Fruit fly (Drosophila melanogaster) whole organism, adult: ENCODE results near the gene CG7739.
A peak's percentile ranks its signal among the peaks of the same experiment; 100 is the strongest.

Source experiments
- CG11617 ChIP-seq: fragments of 200-800 bp; sonication (Bioruptor generic); optimal IDR thresholded peaks from 2 replicates; lab custom pipeline; 2017; ENCODE audit warnings: mild to moderate bottlenecking, missing biosample characterization, missing genetic modification reagents, missing genetic modification characterization
- CG12768 ChIP-seq: fragments of 200-800 bp; sonication (Bioruptor generic); optimal IDR thresholded peaks from 2 replicates; lab custom pipeline; 2017; ENCODE audit warnings: missing biosample characterization, missing genetic modification characterization, mild to moderate bottlenecking, moderate library complexity, missing genetic modification reagents
- CG14711 ChIP-seq: fragments of 200-800 bp; sonication (Bioruptor generic); optimal IDR thresholded peaks from 2 replicates; lab custom pipeline; 2018; ENCODE audit warnings: missing biosample characterization, mild to moderate bottlenecking, missing genetic modification characterization, moderate library complexity
- CG1620 ChIP-seq: fragments of 200-800 bp; sonication (Bioruptor generic); optimal IDR thresholded peaks from 2 replicates; lab custom pipeline; 2016; ENCODE audit warnings: missing biosample characterization, missing genetic modification characterization
- CG33017 ChIP-seq: fragments of 200-800 bp; sonication (Bioruptor generic); optimal IDR thresholded peaks from 2 replicates; lab custom pipeline; 2018; ENCODE audit warnings: missing biosample characterization, mild to moderate bottlenecking, missing genetic modification characterization, moderate library complexity
- CG5204 ChIP-seq: fragments of 200-800 bp; sonication (Bioruptor generic); optimal IDR thresholded peaks from 2 replicates; lab custom pipeline; 2016; ENCODE audit warnings: missing biosample characterization, missing genetic modification characterization
- CG7045 ChIP-seq: fragments of 200-800 bp; sonication (Bioruptor generic); optimal IDR thresholded peaks from 2 replicates; lab custom pipeline; 2017; ENCODE audit warnings: missing biosample characterization, mild to moderate bottlenecking, missing genetic modification characterization
- CG7101 ChIP-seq: fragments of 200-800 bp; sonication (Bioruptor generic); optimal IDR thresholded peaks from 2 replicates; lab custom pipeline; 2018; ENCODE audit warnings: missing biosample characterization, mild to moderate bottlenecking, missing genetic modification characterization, moderate library complexity
- Clk ChIP-seq: fragments of 200-800 bp; sonication (Bioruptor generic); optimal IDR thresholded peaks from 2 replicates; lab custom pipeline; 2017; ENCODE audit warnings: missing biosample characterization, missing genetic modification characterization
- Crg-1 ChIP-seq: fragments of 200-800 bp; sonication (Bioruptor generic); optimal IDR thresholded peaks from 2 replicates; lab custom pipeline; 2016; ENCODE audit warnings: missing biosample characterization, missing genetic modification characterization
- Hr96 ChIP-seq: fragments of 200-800 bp; sonication (Bioruptor generic); optimal IDR thresholded peaks from 2 replicates; lab custom pipeline; 2016; ENCODE audit warnings: missing biosample characterization, missing genetic modification characterization
- Mnt ChIP-seq: fragments of 200-800 bp; sonication (Bioruptor generic); optimal IDR thresholded peaks from 2 replicates; lab custom pipeline; 2016; ENCODE audit warnings: missing biosample characterization, mild to moderate bottlenecking, missing genetic modification characterization
- bab1 ChIP-seq: fragments of 200-800 bp; sonication (Bioruptor generic); optimal IDR thresholded peaks from 3 replicates; lab custom pipeline; 2019; ENCODE audit warnings: missing biosample characterization, mild to moderate bottlenecking, missing genetic modification characterization, moderate library complexity
- cic ChIP-seq: fragments of 200-800 bp; sonication (Bioruptor generic); optimal IDR thresholded peaks from 2 replicates; lab custom pipeline; 2017; ENCODE audit warnings: missing biosample characterization, mild to moderate bottlenecking, missing genetic modification characterization, moderate library complexity
- cnc ChIP-seq, 2 experiments: fragments of >200 bp; optimal IDR thresholded peaks; 2 replicates each; lab custom pipeline; 2017
- kay ChIP-seq: fragments of 200-800 bp; sonication (Bioruptor generic); peaks from one replicate; lab custom pipeline; 2016; ENCODE audit warnings: missing biosample characterization, missing genetic modification characterization, borderline replicate concordance
- ovo ChIP-seq: fragments of 200-800 bp; sonication (Bioruptor generic); optimal IDR thresholded peaks from 2 replicates; lab custom pipeline; 2016; ENCODE audit warnings: missing biosample characterization, missing genetic modification characterization
- pad ChIP-seq: fragments of 200-800 bp; sonication (Bioruptor generic); optimal IDR thresholded peaks from 3 replicates; lab custom pipeline; 2017; ENCODE audit warnings: missing biosample characterization, missing genetic modification characterization, mild to moderate bottlenecking, moderate library complexity, missing genetic modification reagents
- tj ChIP-seq: fragments of 200-800 bp; sonication (Bioruptor generic); optimal IDR thresholded peaks from 3 replicates; lab custom pipeline; 2017; ENCODE audit warnings: missing biosample characterization, mild to moderate bottlenecking, missing genetic modification characterization, moderate library complexity
- toe ChIP-seq: fragments of 200-800 bp; sonication (Bioruptor generic); optimal IDR thresholded peaks from 2 replicates; lab custom pipeline; 2016; ENCODE audit warnings: missing biosample characterization, missing genetic modification characterization

The CG7739 gene

DNA sequence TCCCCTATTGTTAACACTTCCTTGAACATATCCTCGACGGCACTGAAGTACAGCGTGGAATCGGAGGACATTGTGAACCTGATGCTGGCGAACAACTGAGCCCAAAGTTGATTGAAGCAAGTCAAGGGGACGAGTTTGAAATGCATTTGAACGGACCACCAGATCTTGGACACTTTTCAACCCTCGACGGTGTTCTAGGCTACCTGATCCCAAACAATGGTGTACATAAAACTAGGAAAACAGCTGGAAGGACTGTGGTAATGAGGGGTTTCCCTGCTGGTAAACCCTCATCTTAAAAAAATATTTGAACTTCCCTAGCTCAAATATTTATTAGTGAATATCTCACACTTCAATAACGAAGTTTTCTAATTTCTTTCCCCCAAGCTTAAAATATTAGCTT lies 45.9 kb downstream of the CG7739 start, which contains the start of gene CG13454:
TSS of gene CG13454 (minus strand) at position 101 of the 400 bp plus-strand sequence.
- no peak for TF ChIP-seq bab1
- no peak for TF ChIP-seq CG5204
- TF ChIP-seq CG14711 (tag; lab: Kevin White, UChicago): no peak
- TF ChIP-seq kay (GFP tag; lab: Kevin White, UChicago): no peak
- no peak for TF ChIP-seq CG33017 (tag; lab: Kevin White, UChicago)

- TF ChIP-seq cnc (optimal IDR thresholded peaks at IDR 0.05; lab: Kevin White, UChicago): no peak
- no peak for TF ChIP-seq CG5204
- TF ChIP-seq Hr96 (GFP tag; lab: Kevin White, UChicago): no peak
- no peak for TF ChIP-seq CG12768 (GFP tag; lab: Kevin White, UChicago)
- TF ChIP-seq Mnt (GFP tag; lab: Kevin White, UChicago): no peak
- TF ChIP-seq kay (GFP tag; lab: Kevin White, UChicago): no peak
- no peak for TF ChIP-seq CG14711 (tag; lab: Kevin White, UChicago)
- TF ChIP-seq ovo: no peak
- TF ChIP-seq cic: no peak
- TF ChIP-seq CG7101 (tag; lab: Kevin White, UChicago): no peak
- no peak for TF ChIP-seq bab1
- no peak for TF ChIP-seq pad (GFP tag; lab: Kevin White, UChicago)
- TF ChIP-seq CG11617 (GFP tag; lab: Kevin White, UChicago): no peak
- no peak for TF ChIP-seq CG33017 (tag; lab: Kevin White, UChicago)
- TF ChIP-seq CG1620: no peak
- TF ChIP-seq toe (GFP tag; lab: Kevin White, UChicago): no peak
- no peak for TF ChIP-seq Clk (GFP tag; lab: Kevin White, UChicago)
- TF ChIP-seq Crg-1 (GFP tag; lab: Kevin White, UChicago): no peak
- TF ChIP-seq tj (GFP tag; lab: Kevin White, UChicago): no peak
These were observed 46.4 kb downstream of the CG7739 start for dm6 chr3L:15516440-15516839.

- TF ChIP-seq tj (GFP tag; lab: Kevin White, UChicago) (peak; percentile 26), CG7045 (no peak), Crg-1 (GFP tag; lab: Kevin White, UChicago) (no peak), kay (GFP tag; lab: Kevin White, UChicago) (peak; percentile 91), Mnt (GFP tag; lab: Kevin White, UChicago) (peak; percentile 82), Clk (GFP tag; lab: Kevin White, UChicago) (no peak), cic (peak; percentile 99), CG7101 (tag; lab: Kevin White, UChicago) (no peak), ovo (no peak), cnc (optimal IDR thresholded peaks at IDR 0.05; lab: Kevin White, UChicago) (peak in 1 of 2 experiments; percentile 59), pad (GFP tag; lab: Kevin White, UChicago) (no peak)
These were observed 47.9 kb downstream of the CG7739 start for dm6 chr3L:15514814-15515495.

- TF ChIP-seq Mnt (GFP tag; lab: Kevin White, UChicago) (peak; percentile 98), Clk (GFP tag; lab: Kevin White, UChicago) (no peak), tj (GFP tag; lab: Kevin White, UChicago) (peak; percentile 58)
These were observed 48.5 kb downstream of the CG7739 start for dm6 chr3L:15514405-15514804.

DNA sequence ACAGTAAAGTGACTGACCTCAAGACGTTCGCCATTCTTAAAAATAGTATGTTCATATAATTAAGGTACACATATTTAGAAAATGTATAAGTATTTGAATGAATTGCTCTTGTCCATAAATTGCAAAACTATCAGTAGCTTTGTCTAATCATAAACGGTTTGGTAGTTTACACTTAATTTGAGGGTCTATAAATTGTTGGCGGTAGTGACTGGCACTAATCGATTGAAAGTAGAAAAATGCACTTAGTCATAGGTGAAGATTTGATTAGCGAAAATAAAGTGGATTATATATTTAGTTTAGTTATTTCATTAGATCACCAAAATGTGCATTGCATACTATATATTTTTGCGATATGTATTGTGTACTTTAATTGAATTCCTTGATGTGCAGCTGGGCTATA lies 49.1 kb downstream of the CG7739 start:
- TF ChIP-seq pad (GFP tag; lab: Kevin White, UChicago) (no peak), kay (GFP tag; lab: Kevin White, UChicago) (peak; percentile 66), cnc (optimal IDR thresholded peaks at IDR 0.05; lab: Kevin White, UChicago) (peak in 1 of 2 experiments; percentile 63)

dm6 chr3L:15513264-15513663 lies 49.6 kb downstream of the CG7739 start:
- TF ChIP-seq tj (GFP tag; lab: Kevin White, UChicago) (peak; percentile 78), Mnt (GFP tag; lab: Kevin White, UChicago) (no peak), cnc (optimal IDR thresholded peaks at IDR 0.05; lab: Kevin White, UChicago) (peak in 1 of 2 experiments; percentile 64)

DNA sequence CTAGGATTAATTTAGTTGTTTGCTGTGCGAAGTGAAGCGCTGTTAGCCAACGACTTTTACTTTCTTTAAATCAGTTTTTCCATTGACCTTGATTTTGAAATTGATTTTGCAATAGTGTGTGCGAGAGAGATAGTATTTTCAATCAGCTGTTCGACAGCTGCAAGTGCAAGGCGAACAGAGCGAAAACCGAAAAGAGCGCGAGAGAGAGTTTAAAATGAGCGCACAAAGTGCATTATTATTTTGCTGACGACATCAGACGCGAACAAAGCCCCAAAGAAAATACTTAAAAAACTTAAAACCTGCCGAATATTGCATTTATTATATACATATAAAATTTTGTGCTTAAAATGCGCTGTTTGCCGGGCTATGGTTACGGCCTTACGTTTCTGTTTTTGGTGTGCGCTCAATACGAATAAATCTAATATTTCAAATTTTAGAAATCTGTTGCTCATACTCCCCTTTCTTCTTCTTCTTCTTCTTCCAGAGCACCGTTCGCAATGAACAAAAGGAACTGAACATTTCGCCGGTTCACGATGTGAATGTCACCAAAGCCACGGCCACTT lies 51.1 kb downstream of the CG7739 start:
- TF ChIP-seq CG7101 (tag; lab: Kevin White, UChicago): no peak
- TF ChIP-seq cic: peak; percentile 65
- TF ChIP-seq Mnt (GFP tag; lab: Kevin White, UChicago): peak; percentile 44
- TF ChIP-seq CG7045: no peak
- TF ChIP-seq bab1: peak; percentile 37
- TF ChIP-seq toe (GFP tag; lab: Kevin White, UChicago): no peak
- TF ChIP-seq Crg-1 (GFP tag; lab: Kevin White, UChicago): no peak
- TF ChIP-seq pad (GFP tag; lab: Kevin White, UChicago): peak; percentile 41
- TF ChIP-seq CG14711 (tag; lab: Kevin White, UChicago): no peak
- TF ChIP-seq Clk (GFP tag; lab: Kevin White, UChicago): no peak
- no peak for TF ChIP-seq ovo
- TF ChIP-seq CG1620: no peak
- TF ChIP-seq CG33017 (tag; lab: Kevin White, UChicago): peak; percentile 57
- TF ChIP-seq CG11617 (GFP tag; lab: Kevin White, UChicago): peak; percentile 55
- TF ChIP-seq CG12768 (GFP tag; lab: Kevin White, UChicago): peak; percentile 42
- no peak for TF ChIP-seq CG5204
- peak; percentile 98 for TF ChIP-seq tj (GFP tag; lab: Kevin White, UChicago)
- no peak for TF ChIP-seq Hr96 (GFP tag; lab: Kevin White, UChicago)
- TF ChIP-seq cnc (optimal IDR thresholded peaks at IDR 0.05; lab: Kevin White, UChicago): no peak
- peak; percentile 98 for TF ChIP-seq kay (GFP tag; lab: Kevin White, UChicago)
